Fruit fly (Drosophila melanogaster) whole organism, embryonic: ENCODE measurements around the gene GCS2alpha.
A peak's percentile ranks its signal among the peaks of the same experiment; 100 is the strongest.

ENCODE experiments used
- B-H1 ChIP-seq: fragments of 200-800 bp; sonication (Bioruptor generic); IDR thresholded peaks from 3 replicates; pipeline ENCODE4 v1.3.6; 2022; ENCODE audit warnings: missing biosample characterization, missing genetic modification characterization
- CG10267 ChIP-seq: fragments of 200-800 bp; sonication (Bioruptor generic); optimal IDR thresholded peaks from 2 replicates; lab custom pipeline; 2018; ENCODE audit warnings: missing biosample characterization, mild to moderate bottlenecking, missing genetic modification characterization, moderate library complexity
- CG10565 ChIP-seq: fragments of 200-800 bp; sonication (Bioruptor generic); optimal IDR thresholded peaks from 3 replicates; lab custom pipeline; 2016; ENCODE audit warnings: missing biosample characterization, mild to moderate bottlenecking, missing genetic modification characterization
- CG10979 ChIP-seq: fragments of 200-800 bp; sonication (Bioruptor generic); optimal IDR thresholded peaks from 2 replicates; lab custom pipeline; 2018; ENCODE audit warnings: missing biosample characterization, mild to moderate bottlenecking, missing genetic modification characterization, moderate library complexity
- CG14014 ChIP-seq: fragments of 200-800 bp; sonication (Bioruptor generic); IDR thresholded peaks from 2 replicates; pipeline ENCODE4 v1.3.6; 2022; ENCODE audit warnings: missing biosample characterization, missing genetic modification characterization
- CG15514 ChIP-seq: fragments of 200-800 bp; sonication (Bioruptor generic); optimal IDR thresholded peaks from 3 replicates; lab custom pipeline; 2017; ENCODE audit warnings: missing biosample characterization, missing genetic modification characterization, mild to moderate bottlenecking, moderate library complexity, missing genetic modification reagents
- CG15696 ChIP-seq: fragments of 200-800 bp; sonication (Bioruptor generic); optimal IDR thresholded peaks from 2 replicates; lab custom pipeline; 2019; ENCODE audit warnings: missing biosample characterization, mild to moderate bottlenecking, missing genetic modification characterization, moderate library complexity
- CG17328 ChIP-seq: fragments of 200-800 bp; sonication (Bioruptor generic); IDR thresholded peaks from 2 replicates; pipeline ENCODE4 v1.3.6; 2022; ENCODE audit warnings: missing biosample characterization, missing genetic modification characterization
- CG2202 ChIP-seq: fragments of 200-800 bp; sonication (Bioruptor generic); optimal IDR thresholded peaks from 2 replicates; lab custom pipeline; 2018; ENCODE audit warnings: missing biosample characterization, mild to moderate bottlenecking, missing genetic modification characterization
- CG32767 ChIP-seq: fragments of 200-800 bp; sonication (Bioruptor generic); IDR thresholded peaks from 2 replicates; pipeline ENCODE4 v1.3.6; 2022; ENCODE audit warnings: missing biosample characterization, missing genetic modification characterization
- CG4328 ChIP-seq: fragments of 200-800 bp; sonication (Bioruptor generic); optimal IDR thresholded peaks from 3 replicates; lab custom pipeline; 2017; ENCODE audit warnings: missing biosample characterization, missing genetic modification reagents, missing genetic modification characterization
- CG4820 ChIP-seq: fragments of 200-800 bp; sonication (Bioruptor generic); optimal IDR thresholded peaks from 3 replicates; lab custom pipeline; 2016; ENCODE audit warnings: missing biosample characterization, missing genetic modification characterization
- CG8089 ChIP-seq: fragments of 200-800 bp; sonication (Bioruptor generic); optimal IDR thresholded peaks from 3 replicates; lab custom pipeline; 2016; ENCODE audit warnings: missing biosample characterization, missing genetic modification characterization
- CG8359 ChIP-seq: fragments of 200-800 bp; sonication (Bioruptor generic); optimal IDR thresholded peaks from 2 replicates; lab custom pipeline; 2017; ENCODE audit warnings: missing biosample characterization, mild to moderate bottlenecking, missing genetic modification characterization, borderline replicate concordance
- CTCF ChIP-seq: fragments of 200-800 bp; sonication (Bioruptor generic); optimal IDR thresholded peaks from 2 replicates; lab custom pipeline; 2017; ENCODE audit warnings: missing biosample characterization, mild to moderate bottlenecking, missing genetic modification characterization, moderate library complexity
- Drgx ChIP-seq: fragments of 200-800 bp; sonication (Bioruptor generic); IDR thresholded peaks from 2 replicates; pipeline ENCODE4 v1.3.6; 2022; ENCODE audit warnings: missing biosample characterization, missing genetic modification characterization
- Fer1 ChIP-seq: fragments of 200-800 bp; sonication (Bioruptor generic); optimal IDR thresholded peaks from 2 replicates; lab custom pipeline; 2017; ENCODE audit warnings: missing biosample characterization, mild to moderate bottlenecking, missing genetic modification characterization
- Hr51 ChIP-seq, 2 experiments: fragments of 200-800 bp; sonication (Bioruptor generic); optimal IDR thresholded peaks; 2 replicates in 1 of 2; 3 replicates in 1 of 2; lab custom pipeline; 2016 to 2018; ENCODE audit warnings: missing biosample characterization in 2 of 2, missing genetic modification characterization in 2 of 2, mild to moderate bottlenecking in 1 of 2, moderate library complexity in 1 of 2
- Hsf ChIP-seq: fragments of 200-800 bp; sonication (Bioruptor generic); optimal IDR thresholded peaks from 3 replicates; lab custom pipeline; 2016; ENCODE audit warnings: missing biosample characterization, missing genetic modification characterization
- Jarid2 ChIP-seq: fragments of 200-800 bp; sonication (Bioruptor generic); optimal IDR thresholded peaks from 3 replicates; lab custom pipeline; 2017; ENCODE audit warnings: mild to moderate bottlenecking, missing biosample characterization, missing genetic modification reagents, missing genetic modification characterization
- Kr ChIP-seq: fragments of 200-800 bp; sonication (Bioruptor generic); optimal IDR thresholded peaks from 2 replicates; lab custom pipeline; 2017; ENCODE audit warnings: missing biosample characterization, mild to moderate bottlenecking, missing genetic modification characterization
- Lhr ChIP-seq: fragments of 200-800 bp; sonication (Bioruptor generic); optimal IDR thresholded peaks from 3 replicates; lab custom pipeline; 2017; ENCODE audit warnings: mild to moderate bottlenecking, missing biosample characterization, missing genetic modification reagents, missing genetic modification characterization
- Myb ChIP-seq: fragments of 200-800 bp; sonication (Bioruptor generic); optimal IDR thresholded peaks from 2 replicates; lab custom pipeline; 2016; ENCODE audit warnings: missing biosample characterization, missing genetic modification characterization
- Ssrp ChIP-seq: fragments of 200-800 bp; sonication (Bioruptor generic); optimal IDR thresholded peaks from 2 replicates; lab custom pipeline; 2018; ENCODE audit warnings: missing biosample characterization, mild to moderate bottlenecking, missing genetic modification characterization, moderate library complexity
- Stat92E ChIP-seq, 3 experiments: fragments of >200 bp in 2 of 3; fragments of 200-800 bp in 1 of 3; sonication (Bioruptor generic) in 1 of 3; optimal IDR thresholded peaks; 2 replicates each; lab custom pipeline; 2017 to 2019; ENCODE audit warnings: missing biosample characterization in 3 of 3, missing genetic modification characterization in 3 of 3, mild to moderate bottlenecking in 1 of 3, moderate library complexity in 1 of 3
- Xbp1 ChIP-seq: fragments of 200-800 bp; sonication (Bioruptor generic); optimal IDR thresholded peaks from 3 replicates; lab custom pipeline; 2016; ENCODE audit warnings: missing biosample characterization, mild to moderate bottlenecking, missing genetic modification characterization
- amos ChIP-seq: fragments of 200-800 bp; sonication (Bioruptor generic); IDR thresholded peaks from 2 replicates; pipeline ENCODE4 v1.3.6; 2022; ENCODE audit warnings: missing biosample characterization, missing genetic modification characterization; ENCODE audit not compliant: partially characterized antibody
- bab2 ChIP-seq: fragments of 200-800 bp; sonication (Bioruptor generic); optimal IDR thresholded peaks from 2 replicates; lab custom pipeline; 2016; ENCODE audit warnings: missing biosample characterization, missing genetic modification characterization
- bbx ChIP-seq: fragments of 200-800 bp; sonication (Bioruptor generic); IDR thresholded peaks from 2 replicates; pipeline ENCODE4 v1.3.6; 2022; ENCODE audit warnings: missing biosample characterization, missing genetic modification characterization; ENCODE audit not compliant: partially characterized antibody
- croc ChIP-seq: fragments of 200-800 bp; sonication (Bioruptor generic); conservative IDR thresholded peaks from 3 replicates; pipeline ENCODE4 v1.3.6; 2022; ENCODE audit warnings: missing biosample characterization, missing genetic modification characterization
- dati ChIP-seq: fragments of 200-800 bp; sonication (Bioruptor generic); IDR thresholded peaks from 2 replicates; pipeline ENCODE4 v1.3.6; 2022; ENCODE audit warnings: missing biosample characterization, missing genetic modification characterization
- ftz-f1 ChIP-seq: fragments of 200-800 bp; sonication (Bioruptor generic); optimal IDR thresholded peaks from 2 replicates; lab custom pipeline; 2016; ENCODE audit warnings: missing biosample characterization, missing genetic modification characterization
- gro ChIP-seq: fragments of 200-800 bp; sonication (Bioruptor generic); optimal IDR thresholded peaks from 2 replicates; lab custom pipeline; 2016; ENCODE audit warnings: missing biosample characterization, missing genetic modification characterization
- gsb ChIP-seq: fragments of 200-800 bp; sonication (Bioruptor generic); IDR thresholded peaks from 2 replicates; pipeline ENCODE4 v1.3.6; 2022; ENCODE audit warnings: missing biosample characterization, missing genetic modification characterization
- gt ChIP-seq: fragments of 200-800 bp; sonication (Bioruptor generic); IDR thresholded peaks from 2 replicates; pipeline ENCODE4 v1.3.6; 2022; ENCODE audit warnings: missing biosample characterization, missing genetic modification characterization
- hkb ChIP-seq, 2 experiments: fragments of 200-800 bp in 1 of 2; fragments of >200 bp in 1 of 2; sonication (Bioruptor generic) in 1 of 2; IDR thresholded peaks in 1 of 2; optimal IDR thresholded peaks in 1 of 2; 2 replicates each; pipeline versions ENCODE4 v1.3.6 to Lab custom; 2017 to 2022; ENCODE audit warnings: missing biosample characterization in 1 of 2, missing genetic modification characterization in 1 of 2
- ind ChIP-seq: fragments of 200-800 bp; sonication (Bioruptor generic); optimal IDR thresholded peaks from 3 replicates; lab custom pipeline; 2016; ENCODE audit warnings: missing biosample characterization, missing genetic modification characterization
- kay ChIP-seq: fragments of 200-800 bp; sonication (Bioruptor generic); optimal IDR thresholded peaks from 2 replicates; lab custom pipeline; 2016; ENCODE audit warnings: missing biosample characterization, missing genetic modification characterization
- lab ChIP-seq: fragments of 200-800 bp; sonication (Bioruptor generic); optimal IDR thresholded peaks from 3 replicates; lab custom pipeline; 2017; ENCODE audit warnings: missing biosample characterization, missing genetic modification characterization, mild to moderate bottlenecking, moderate library complexity, missing genetic modification reagents
- lilli ChIP-seq: fragments of 200-800 bp; sonication (Bioruptor generic); optimal IDR thresholded peaks from 3 replicates; lab custom pipeline; 2016; ENCODE audit warnings: missing biosample characterization, missing genetic modification characterization
- mam ChIP-seq: fragments of 200-800 bp; sonication (Bioruptor generic); optimal IDR thresholded peaks from 3 replicates; lab custom pipeline; 2016; ENCODE audit warnings: missing biosample characterization, missing genetic modification characterization
- nmo ChIP-seq: fragments of 200-800 bp; sonication (Bioruptor generic); optimal IDR thresholded peaks from 2 replicates; lab custom pipeline; 2018; ENCODE audit warnings: missing biosample characterization, mild to moderate bottlenecking, missing genetic modification characterization, moderate library complexity
- odd ChIP-seq: fragments of 200-800 bp; sonication (Bioruptor generic); optimal IDR thresholded peaks from 2 replicates; lab custom pipeline; 2017; ENCODE audit warnings: missing biosample characterization, mild to moderate bottlenecking, missing genetic modification characterization
- row ChIP-seq: fragments of 200-800 bp; sonication (Bioruptor generic); IDR thresholded peaks from 3 replicates; pipeline ENCODE4 v1.3.6; 2022; ENCODE audit warnings: missing biosample characterization, missing genetic modification characterization
- shn ChIP-seq: fragments of 200-800 bp; sonication (Bioruptor generic); optimal IDR thresholded peaks from 3 replicates; lab custom pipeline; 2016; ENCODE audit warnings: missing biosample characterization, missing genetic modification characterization
- sima ChIP-seq: fragments of 200-800 bp; sonication (Bioruptor generic); optimal IDR thresholded peaks from 2 replicates; lab custom pipeline; 2016; ENCODE audit warnings: missing biosample characterization, missing genetic modification characterization
- slbo ChIP-seq: fragments of 200-800 bp; sonication (Bioruptor generic); IDR thresholded peaks from 2 replicates; pipeline ENCODE4 v1.3.6; 2022; ENCODE audit warnings: missing biosample characterization, missing genetic modification characterization
- sr ChIP-seq: fragments of 200-800 bp; sonication (Bioruptor generic); IDR thresholded peaks from 3 replicates; pipeline ENCODE4 v1.3.6; 2022; ENCODE audit warnings: missing biosample characterization, missing genetic modification characterization
- sug ChIP-seq: fragments of 200-800 bp; optimal IDR thresholded peaks from 2 replicates; lab custom pipeline; 2019; ENCODE audit warnings: missing biosample characterization, mild to moderate bottlenecking, missing genetic modification characterization, moderate library complexity

GCS2alpha gene

DNA sequence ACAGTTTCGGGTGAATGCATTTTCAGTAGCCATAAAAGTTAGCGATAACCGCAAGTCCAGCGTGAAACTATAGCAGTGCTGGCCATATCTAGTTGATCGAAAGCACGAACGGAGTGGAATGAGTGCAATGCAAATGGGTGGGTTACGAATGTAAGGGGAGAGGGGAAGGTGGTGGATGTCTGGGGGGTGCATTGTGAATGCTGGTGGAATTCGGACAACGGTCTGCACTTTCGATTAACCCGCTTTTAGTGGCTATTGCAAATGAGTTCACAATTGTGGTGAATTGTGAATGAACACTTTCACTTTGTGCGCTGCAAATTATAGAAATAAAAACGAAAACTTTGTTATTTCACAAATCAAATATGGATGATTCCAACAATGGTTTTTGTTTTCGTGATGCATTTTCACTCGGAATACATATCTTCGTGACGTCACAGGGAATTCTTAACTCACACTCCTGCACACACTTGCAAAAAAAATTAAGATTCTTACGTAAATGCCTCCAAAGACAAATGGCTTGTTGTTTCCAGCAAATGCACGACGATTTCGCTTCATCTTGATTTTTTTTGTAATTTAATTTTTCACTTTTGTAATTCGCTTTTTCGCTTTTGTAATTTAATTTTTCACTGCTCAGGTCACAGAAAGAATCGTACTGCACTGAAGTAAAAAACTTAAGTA is 24.6 kb upstream of the GCS2alpha start, which contains the start of gene DIP1 (continued):
- TF ChIP-seq CG8359 (no peak), gro (GFP tag; lab: Kevin White, UChicago) (peak; percentile 50), CG8089 (GFP tag; lab: Kevin White, UChicago) (no peak), mam (GFP tag; lab: Kevin White, UChicago) (peak; percentile 10), CG4820 (no peak), CG10267 (peak; percentile 17), Drgx (GFP tag; lab: Robert Waterston, UW) (peak; percentile 67), CTCF (GFP tag; lab: Kevin White, UChicago) (no peak), nmo (GFP tag; lab: Kevin White, UChicago) (no peak), croc (GFP tag; lab: Robert Waterston, UW) (no peak), Fer1 (GFP tag; lab: Kevin White, UChicago) (peak; percentile 9), sima (GFP tag; lab: Kevin White, UChicago) (no peak), CG17328 (GFP tag; lab: Robert Waterston, UW) (peak; percentile 58), gsb (no peak), CG15696 (tag; lab: Kevin White, UChicago) (no peak), Hr51 (GFP tag; optimal IDR thresholded peaks at IDR 0.05; lab: Kevin White, UChicago) (peak in 1 of 2 experiments; percentile 49), CG15514 (GFP tag; lab: Kevin White, UChicago) (peak; percentile 28), bab2 (GFP tag; lab: Kevin White, UChicago) (no peak), bbx (GFP tag; lab: Robert Waterston, UW) (0 out of 2 replicates have a peak, but pooled peaks have one; percentile 6), sug (no peak), Ssrp (tag; lab: Kevin White, UChicago) (no peak), ftz-f1 (GFP tag; lab: Kevin White, UChicago) (no peak), gt (GFP tag; lab: Robert Waterston, UW) (no peak), Hsf (GFP tag; lab: Kevin White, UChicago) (peak; percentile 5), lab (GFP tag; lab: Kevin White, UChicago) (peak; percentile 27), amos (GFP tag; lab: Robert Waterston, UW) (peak; percentile 6; the same call in 1 of the 2 replicates), odd (GFP tag; lab: Kevin White, UChicago) (no peak), B-H1 (GFP tag; lab: Robert Waterston, UW) (no peak), slbo (peak; percentile 44; the same call in 1 of the 2 replicates), dati (GFP tag; lab: Robert Waterston, UW) (no peak), Kr (GFP tag; lab: Kevin White, UChicago) (no peak), kay (GFP tag; lab: Kevin White, UChicago) (no peak), Jarid2 (peak; percentile 69), CG4328 (GFP tag; lab: Kevin White, UChicago) (no peak), lilli (peak; percentile 46), CG10979 (tag; lab: Kevin White, UChicago) (peak; percentile 40), shn (GFP tag; lab: Kevin White, UChicago) (peak; percentile 14), CG14014 (GFP tag; lab: Robert Waterston, UW) (peak; percentile 56; the same call in 1 of the 2 replicates), row (GFP tag; lab: Robert Waterston, UW) (no peak; the same call in 2 of the 3 replicates), Stat92E (GFP tag; optimal IDR thresholded peaks at IDR 0.05; lab: Kevin White, UChicago) (no peak), sr (GFP tag; lab: Robert Waterston, UW) (no peak), CG2202 (tag; lab: Kevin White, UChicago) (peak; percentile 10), CG32767 (0 out of 2 replicates have a peak, but pooled peaks have one; percentile 10), CG10565 (no peak), Myb (GFP tag; lab: Kevin White, UChicago) (no peak), ind (GFP tag; lab: Kevin White, UChicago) (no peak), Xbp1 (GFP tag; lab: Kevin White, UChicago) (peak; percentile 29), hkb (optimal IDR thresholded peaks at IDR 0.05; lab: Kevin White, UChicago) (no peak), hkb (GFP tag; IDR thresholded peaks at IDR 0.05; lab: Robert Waterston, UW) (peak; percentile 71), Lhr (no peak)
